Fruit fly (Drosophila melanogaster): ENCODE results near the gene CG8927.

Gene CG8927

DNA sequence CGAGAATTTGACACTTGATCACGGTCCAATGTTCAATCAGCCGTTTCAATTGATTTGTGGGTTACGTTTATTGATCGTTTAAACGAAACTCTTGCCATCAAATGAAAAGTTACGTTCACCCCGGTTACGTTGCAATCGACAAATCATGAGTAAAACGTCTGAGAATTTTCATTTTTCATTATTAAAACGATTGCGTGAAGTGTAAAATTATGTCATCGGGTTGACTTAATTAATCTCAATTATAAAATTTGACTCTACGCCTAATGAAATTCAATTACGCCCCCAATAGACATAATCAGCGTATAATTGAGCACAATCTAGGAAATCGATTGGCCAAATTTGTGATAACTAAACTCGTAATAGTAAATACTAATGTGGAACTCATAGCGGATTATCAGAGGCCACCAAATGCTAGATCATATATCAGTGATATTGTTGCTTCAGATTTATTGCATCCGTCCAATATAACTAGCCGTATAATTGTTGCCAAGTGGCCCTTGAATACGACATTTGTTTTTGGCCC, 19.7 kb downstream of the CG8927 start:
- TF ChIP-seq Ada2b (GFP tag; IDR thresholded peaks at IDR 0.05): no peak
- no peak for TF ChIP-seq sqz (GFP tag; optimal IDR thresholded peaks at IDR 0.05)
- TF ChIP-seq crol (GFP tag; IDR thresholded peaks at IDR 0.05): no peak
- TF ChIP-seq CG11456 (GFP tag; IDR thresholded peaks at IDR 0.05): no peak
- no peak for TF ChIP-seq CG17186 (GFP tag; optimal IDR thresholded peaks at IDR 0.05)
- no peak for TF ChIP-seq CG32532 (GFP tag; IDR thresholded peaks at IDR 0.05)
- TF ChIP-seq mirr (GFP tag; optimal IDR thresholded peaks at IDR 0.05): peak; percentile 39
- no peak for TF ChIP-seq CG8765 (GFP tag; IDR thresholded peaks at IDR 0.05)
- TF ChIP-seq CG9437 (GFP tag; optimal IDR thresholded peaks at IDR 0.05): peak; percentile 84
- no peak for TF ChIP-seq CG5953 (GFP tag; IDR thresholded peaks at IDR 0.05)
- no peak for TF ChIP-seq CG4328 (GFP tag; optimal IDR thresholded peaks at IDR 0.05)
- TF ChIP-seq CG15073 (GFP tag; optimal IDR thresholded peaks at IDR 0.05): no peak
- TF ChIP-seq CG6254 (GFP tag; optimal IDR thresholded peaks at IDR 0.05): no peak
- TF ChIP-seq CG13775 (GFP tag; optimal IDR thresholded peaks at IDR 0.05): no peak
- no peak for TF ChIP-seq zen2 (GFP tag; IDR thresholded peaks at IDR 0.05; ENCODE audit: partially characterized antibody)
- no peak for TF ChIP-seq CG1603 (tag; optimal IDR thresholded peaks at IDR 0.05)
- TF ChIP-seq inv (GFP tag; IDR thresholded peaks at IDR 0.05; ENCODE audit: partially characterized antibody): no peak
- peak; percentile 80 for TF ChIP-seq sug (tag; optimal IDR thresholded peaks at IDR 0.05)
- TF ChIP-seq CG34376 (GFP tag; optimal IDR thresholded peaks at IDR 0.05): peak; percentile 67
- TF ChIP-seq Pdp1 (GFP tag; optimal IDR thresholded peaks at IDR 0.05): peak in 1 of 2 experiments; percentile 54
- peak; percentile 99 for TF ChIP-seq exex (tag; optimal IDR thresholded peaks at IDR 0.05)
- peak; percentile 4 for TF ChIP-seq CG2678 (tag; optimal IDR thresholded peaks at IDR 0.05)

DNA sequence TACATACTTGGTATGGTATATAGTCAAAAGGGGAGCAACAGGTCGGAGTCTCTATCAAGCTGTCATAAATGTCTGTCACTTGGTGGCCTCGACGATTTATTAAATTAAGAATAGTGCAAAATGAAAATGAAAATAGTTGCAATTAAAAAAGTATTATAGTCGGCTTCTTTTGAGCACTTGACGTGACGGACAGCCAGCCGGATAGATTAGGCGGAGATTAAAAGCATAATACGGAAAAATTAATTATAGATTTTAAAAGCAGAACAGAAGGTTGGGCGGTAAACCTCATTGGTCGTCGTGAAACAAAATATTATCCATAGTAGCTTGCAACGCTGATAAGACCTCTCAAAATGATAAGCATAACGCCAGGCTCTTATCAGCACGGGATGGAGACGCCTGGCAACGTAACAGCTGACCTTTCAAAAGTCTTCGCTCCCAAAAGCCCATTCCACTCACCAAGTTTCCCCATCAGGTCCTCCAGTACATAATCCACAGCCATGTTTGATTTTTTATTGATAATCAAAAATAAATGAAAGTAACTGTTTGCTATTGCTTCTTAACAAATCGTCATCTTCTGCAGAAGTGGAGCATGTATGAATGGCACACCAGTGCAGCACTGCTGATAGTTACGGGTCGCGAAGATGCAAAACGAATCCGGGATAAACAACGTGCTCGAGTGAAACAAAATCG, 21.7 kb downstream of the CG8927 start:
- TF ChIP-seq HmgZ (tag; optimal IDR thresholded peaks at IDR 0.05): peak; percentile 41
- peak in 1 of 2 experiments; percentile 68 for TF ChIP-seq Pdp1 (GFP tag; optimal IDR thresholded peaks at IDR 0.05)
- peak; percentile 69 for TF ChIP-seq CG34376 (GFP tag; optimal IDR thresholded peaks at IDR 0.05)
- peak; percentile 48 for TF ChIP-seq Atf6 (GFP tag; IDR thresholded peaks at IDR 0.05)
- no peak for TF ChIP-seq PHDP (tag; optimal IDR thresholded peaks at IDR 0.05)
- no peak for TF ChIP-seq CG3838 (GFP tag; optimal IDR thresholded peaks at IDR 0.05)
- TF ChIP-seq CG10321 (GFP tag; IDR thresholded peaks at IDR 0.05): no peak
- TF ChIP-seq Elba2 (GFP tag; optimal IDR thresholded peaks at IDR 0.05): no peak
- TF ChIP-seq CG12769 (tag; optimal IDR thresholded peaks at IDR 0.05): peak; percentile 23
- TF ChIP-seq Ets65A (GFP tag): peak; percentile 23
- peak; percentile 93 for TF ChIP-seq exex (tag; optimal IDR thresholded peaks at IDR 0.05)
- peak; percentile 32 for TF ChIP-seq CG10543 (GFP tag; optimal IDR thresholded peaks at IDR 0.05)
- peak in 1 of 2 experiments; percentile 63 for TF ChIP-seq Hr78 (GFP tag; optimal IDR thresholded peaks at IDR 0.05)
- TF ChIP-seq mirr (GFP tag; optimal IDR thresholded peaks at IDR 0.05): peak; percentile 12
- TF ChIP-seq insv (GFP tag; optimal IDR thresholded peaks at IDR 0.05): no peak
- 0 out of 3 replicates have a peak, but pooled peaks have one; percentile 34 for TF ChIP-seq dysf (GFP tag; IDR thresholded peaks at IDR 0.05)
- peak; percentile 67 for TF ChIP-seq sens (GFP tag)
- peak; percentile 38 for TF ChIP-seq Nf-YC (tag; optimal IDR thresholded peaks at IDR 0.05)
- peak; percentile 77 for TF ChIP-seq Jarid2 (GFP tag; optimal IDR thresholded peaks at IDR 0.05)
- TF ChIP-seq sug (tag; optimal IDR thresholded peaks at IDR 0.05): peak; percentile 58
- TF ChIP-seq slp2 (GFP tag; optimal IDR thresholded peaks at IDR 0.05): no peak
- TF ChIP-seq CG4424 (GFP tag; optimal IDR thresholded peaks at IDR 0.05): no peak
- TF ChIP-seq Fer1 (GFP tag; optimal IDR thresholded peaks at IDR 0.05): peak; percentile 0
- peak; percentile 45 for TF ChIP-seq grn (GFP tag; optimal IDR thresholded peaks at IDR 0.05)
- TF ChIP-seq crol (GFP tag; IDR thresholded peaks at IDR 0.05): no peak
